Fruit fly (Drosophila melanogaster) whole organism, wandering third instar larva: ENCODE data around the gene Nab2.

ENCODE experiments used
- Abd-B ChIP-seq: fragments of >200 bp; optimal IDR thresholded peaks from 2 replicates; lab custom pipeline; 2017; ENCODE audit warnings: missing biosample characterization, missing genetic modification characterization
- CG32264 ChIP-seq: fragments of 200-800 bp; sonication (Bioruptor generic); optimal IDR thresholded peaks from 2 replicates; lab custom pipeline; 2016; ENCODE audit warnings: missing biosample characterization, missing genetic modification characterization
- CG9705 ChIP-seq: fragments of 200-800 bp; sonication (Bioruptor generic); optimal IDR thresholded peaks from 2 replicates; lab custom pipeline; 2018; ENCODE audit warnings: missing biosample characterization, mild to moderate bottlenecking, missing genetic modification characterization
- CrebA ChIP-seq: fragments of 200-800 bp; sonication (Bioruptor generic); optimal IDR thresholded peaks from 2 replicates; lab custom pipeline; 2016; ENCODE audit warnings: missing biosample characterization, mild to moderate bottlenecking, missing genetic modification characterization, borderline replicate concordance
- Dfd ChIP-seq: fragments of >200 bp; optimal IDR thresholded peaks from 2 replicates; lab custom pipeline; 2017; ENCODE audit warnings: missing biosample characterization, missing genetic modification characterization
- Dif ChIP-seq: fragments of 200-275, 200-300 bp; sonication (Bioruptor generic); optimal IDR thresholded peaks from 2 replicates; lab custom pipeline; 2018; ENCODE audit warnings: missing biosample characterization, missing genetic modification characterization; ENCODE audit not compliant: partially characterized antibody
- GATAd ChIP-seq: sonication (Bioruptor generic); optimal IDR thresholded peaks from 2 replicates; lab custom pipeline; 2016; ENCODE audit warnings: missing biosample characterization, missing genetic modification characterization
- HLH106 ChIP-seq: fragments of 200-800 bp; optimal IDR thresholded peaks from 3 replicates; lab custom pipeline; 2019; ENCODE audit warnings: missing biosample characterization, mild to moderate bottlenecking, missing genetic modification characterization, moderate library complexity
- Hnf4 ChIP-seq: fragments of 200-800 bp; sonication (Bioruptor generic); optimal IDR thresholded peaks from 2 replicates; lab custom pipeline; 2016; ENCODE audit warnings: missing biosample characterization, mild to moderate bottlenecking, missing genetic modification characterization
- Hr78 ChIP-seq: fragments of >200 bp; optimal IDR thresholded peaks from 2 replicates; lab custom pipeline; 2017; ENCODE audit warnings: missing biosample characterization, missing genetic modification characterization
- Hr83 ChIP-seq: fragments of 200-300 bp; sonication (Bioruptor generic); optimal IDR thresholded peaks from 2 replicates; lab custom pipeline; 2016; ENCODE audit warnings: missing biosample characterization, mild to moderate bottlenecking, missing genetic modification characterization, moderate library complexity; ENCODE audit not compliant: poor library complexity, severe bottlenecking
- Jra ChIP-seq: sonication (Bioruptor generic); optimal IDR thresholded peaks from 2 replicates; lab custom pipeline; 2016; ENCODE audit warnings: missing biosample characterization, missing genetic modification characterization
- Mio ChIP-seq: sonication (Bioruptor generic); optimal IDR thresholded peaks from 2 replicates; lab custom pipeline; 2016; ENCODE audit warnings: missing biosample characterization, missing genetic modification characterization
- Myc ChIP-seq: fragments of >200 bp; optimal IDR thresholded peaks from 2 replicates; lab custom pipeline; 2017
- N ChIP-seq: fragments of >200 bp; optimal IDR thresholded peaks from 2 replicates; lab custom pipeline; 2018; ENCODE audit warnings: missing biosample characterization, missing external identifiers, missing genetic modification characterization
- OdsH ChIP-seq: fragments of 200-800 bp; sonication (Bioruptor generic); optimal IDR thresholded peaks from 2 replicates; lab custom pipeline; 2016; ENCODE audit warnings: missing biosample characterization, mild to moderate bottlenecking, missing genetic modification characterization
- Rel ChIP-seq, 2 experiments: fragments of 200-800 bp; sonication (Bioruptor generic) in 1 of 2; optimal IDR thresholded peaks; 2 replicates in 1 of 2; 3 replicates in 1 of 2; lab custom pipeline; 2016 to 2019; ENCODE audit warnings: mild to moderate bottlenecking in 2 of 2, missing biosample characterization in 2 of 2, missing genetic modification characterization in 2 of 2, moderate library complexity in 1 of 2
- Sp1 ChIP-seq: fragments of 200-800 bp; sonication (Bioruptor generic); optimal IDR thresholded peaks from 3 replicates; lab custom pipeline; 2019; ENCODE audit warnings: missing biosample characterization, mild to moderate bottlenecking, missing genetic modification characterization, moderate library complexity
- Vsx2 ChIP-seq: fragments of 200-300, 225-300 bp; sonication (Bioruptor generic); optimal IDR thresholded peaks from 2 replicates; lab custom pipeline; 2018; ENCODE audit warnings: missing biosample characterization, missing genetic modification characterization; ENCODE audit not compliant: partially characterized antibody
- br ChIP-seq: fragments of 200-800 bp; sonication (Bioruptor generic); optimal IDR thresholded peaks from 2 replicates; lab custom pipeline; 2016; ENCODE audit warnings: missing biosample characterization, missing genetic modification characterization
- brk ChIP-seq: fragments of 200-800 bp; sonication (Bioruptor generic); optimal IDR thresholded peaks from 2 replicates; lab custom pipeline; 2016; ENCODE audit warnings: missing biosample characterization, mild to moderate bottlenecking, missing genetic modification characterization
- dl ChIP-seq, 2 experiments: fragments of 175-275, 200-275 bp in 1 of 2; fragments of 200-275 bp in 1 of 2; sonication (Bioruptor generic); optimal IDR thresholded peaks; lab custom pipeline; 2018; ENCODE audit warnings: mild to moderate bottlenecking in 2 of 2, missing biosample characterization in 2 of 2, missing genetic modification characterization in 2 of 2, moderate library complexity in 2 of 2; ENCODE audit not compliant: partially characterized antibody in 2 of 2, insufficient read depth in 1 of 2
- dmrt93B ChIP-seq: fragments of 200-800 bp; sonication (Bioruptor generic); optimal IDR thresholded peaks from 2 replicates; lab custom pipeline; 2018; ENCODE audit warnings: missing biosample characterization, mild to moderate bottlenecking, missing genetic modification characterization
- dsf ChIP-seq: sonication (Bioruptor generic); optimal IDR thresholded peaks from 2 replicates; lab custom pipeline; 2016; ENCODE audit warnings: missing biosample characterization, missing genetic modification characterization, borderline replicate concordance
- ey ChIP-seq: fragments of 200-800 bp; sonication (Bioruptor generic); optimal IDR thresholded peaks from 2 replicates; lab custom pipeline; 2016; ENCODE audit warnings: missing biosample characterization, missing genetic modification characterization
- foxo ChIP-seq, 2 experiments: fragments of 200-800 bp; sonication (Bioruptor generic); optimal IDR thresholded peaks; 2 replicates in 1 of 2; 3 replicates in 1 of 2; lab custom pipeline; 2016 to 2017; ENCODE audit warnings: missing biosample characterization in 2 of 2, missing genetic modification characterization in 2 of 2
- fru ChIP-seq: fragments of 200-800 bp; sonication (Bioruptor generic); optimal IDR thresholded peaks from 3 replicates; lab custom pipeline; 2016; ENCODE audit warnings: missing biosample characterization, mild to moderate bottlenecking, missing genetic modification characterization
- h ChIP-seq: fragments of 200-800 bp; sonication (Bioruptor generic); optimal IDR thresholded peaks from 3 replicates; lab custom pipeline; 2016; ENCODE audit warnings: missing biosample characterization, mild to moderate bottlenecking, missing genetic modification characterization
- jim ChIP-seq: fragments of 175-275, 200-325 bp; sonication (Bioruptor generic); optimal IDR thresholded peaks from 2 replicates; lab custom pipeline; 2016; ENCODE audit warnings: missing biosample characterization, mild to moderate bottlenecking, missing genetic modification characterization
- lola ChIP-seq: fragments of >200 bp; optimal IDR thresholded peaks from 2 replicates; lab custom pipeline; 2017; ENCODE audit warnings: missing biosample characterization, missing genetic modification characterization
- pan ChIP-seq: fragments of >200 bp; optimal IDR thresholded peaks from 2 replicates; lab custom pipeline; 2017
- psq ChIP-seq: fragments of 200-800 bp; sonication (Bioruptor generic); optimal IDR thresholded peaks from 3 replicates; lab custom pipeline; 2017; ENCODE audit warnings: missing biosample characterization, mild to moderate bottlenecking, missing genetic modification characterization, moderate library complexity
- rgr ChIP-seq: fragments of 200-800 bp; sonication (Bioruptor generic); optimal IDR thresholded peaks from 3 replicates; lab custom pipeline; 2016; ENCODE audit warnings: missing biosample characterization, mild to moderate bottlenecking, missing genetic modification characterization
- sage ChIP-seq: fragments of 200-800 bp; sonication (Bioruptor generic); optimal IDR thresholded peaks from 2 replicates; lab custom pipeline; 2016; ENCODE audit warnings: missing biosample characterization, mild to moderate bottlenecking, missing genetic modification characterization
- sv ChIP-seq: fragments of 200-800 bp; sonication (Bioruptor generic); optimal IDR thresholded peaks from 3 replicates; lab custom pipeline; 2016; ENCODE audit warnings: missing biosample characterization, missing genetic modification characterization
- tai ChIP-seq: sonication (Bioruptor generic); optimal IDR thresholded peaks from 2 replicates; lab custom pipeline; 2016; ENCODE audit warnings: missing biosample characterization, missing genetic modification characterization
- usp ChIP-seq: fragments of >200 bp; optimal IDR thresholded peaks from 2 replicates; lab custom pipeline; 2017; ENCODE audit warnings: missing biosample characterization, missing genetic modification characterization
- woc ChIP-seq: sonication (Bioruptor generic); optimal IDR thresholded peaks from 2 replicates; lab custom pipeline; 2016; ENCODE audit warnings: missing biosample characterization, mild to moderate bottlenecking, missing genetic modification characterization

Nab2 gene

dm6 chr3R:24297444-24298146, 20.6 kb downstream of the Nab2 start:
- TF ChIP-seq N (GFP tag; lab: Kevin White, UChicago) (no peak), Hnf4 (GFP tag; lab: Kevin White, UChicago) (no peak), usp (GFP tag; lab: Kevin White, UChicago) (no peak), HLH106 (no peak), Vsx2 (GFP tag; lab: Kevin White, UChicago) (no peak), pan (lab: Kevin White, UChicago) (no peak), Mio (no peak), ey (no peak)
- TF ChIP-seq, all 38 proteins: peak for 0

dm6 chr3R:24296913-24297312, 21.3 kb downstream of the Nab2 start:
- TF ChIP-seq Rel (GFP tag; optimal IDR thresholded peaks at IDR 0.05; lab: Kevin White, UChicago), result no peak
- peak; percentile 70 for TF ChIP-seq Rel (tag; optimal IDR thresholded peaks at IDR 0.05; lab: Kevin White, UChicago)
- TF ChIP-seq usp (GFP tag; lab: Kevin White, UChicago), result no peak
- no peak for TF ChIP-seq Myc (lab: Kevin White, UChicago)
- TF ChIP-seq foxo (GFP tag; optimal IDR thresholded peaks at IDR 0.05; lab: Kevin White, UChicago), result no peak

- TF ChIP-seq dsf (GFP tag; lab: Kevin White, UChicago) (peak; percentile 93), brk (GFP tag; lab: Kevin White, UChicago) (peak; percentile 96), Sp1 (GFP tag; lab: Kevin White, UChicago) (peak; percentile 98), Hnf4 (GFP tag; lab: Kevin White, UChicago) (peak; percentile 99), Rel (GFP tag; optimal IDR thresholded peaks at IDR 0.05; lab: Kevin White, UChicago) (peak; percentile 97), Rel (tag; optimal IDR thresholded peaks at IDR 0.05; lab: Kevin White, UChicago) (peak; percentile 92), rgr (GFP tag; lab: Kevin White, UChicago) (peak; percentile 99), Hr78 (GFP tag; lab: Kevin White, UChicago) (no peak), psq (GFP tag; lab: Kevin White, UChicago) (peak; percentile 98), Dif (peak; percentile 80), tai (GFP tag; lab: Kevin White, UChicago) (peak; percentile 98), usp (GFP tag; lab: Kevin White, UChicago) (no peak), CG9705 (GFP tag; lab: Kevin White, UChicago) (peak; percentile 97), OdsH (GFP tag; lab: Kevin White, UChicago) (peak; percentile 99), sage (GFP tag; lab: Kevin White, UChicago) (peak; percentile 98), br (GFP tag; lab: Kevin White, UChicago) (peak; percentile 99), Jra (GFP tag; lab: Kevin White, UChicago) (peak; percentile 97), N (GFP tag; lab: Kevin White, UChicago) (no peak), Dfd (GFP tag; lab: Kevin White, UChicago) (no peak), h (GFP tag; lab: Kevin White, UChicago) (peak; percentile 100), HLH106 (peak; percentile 99), fru (GFP tag; lab: Kevin White, UChicago) (peak; percentile 99), foxo (GFP tag; optimal IDR thresholded peaks at IDR 0.05; lab: Kevin White, UChicago) (peak; percentile 93 to 100), Mio (peak; percentile 90), pan (lab: Kevin White, UChicago) (no peak), dmrt93B (GFP tag; lab: Kevin White, UChicago) (peak; percentile 97), Hr83 (GFP tag; lab: Kevin White, UChicago) (peak; percentile 98), CrebA (peak; percentile 97), woc (peak; percentile 99), Abd-B (no peak), jim (GFP tag; lab: Kevin White, UChicago) (peak; percentile 78), Vsx2 (GFP tag; lab: Kevin White, UChicago) (peak; percentile 0), dl (GFP tag; optimal IDR thresholded peaks at IDR 0.05; lab: Kevin White, UChicago; ENCODE audit: insufficient read depth in 1 of 2, partially characterized antibody in 2 of 2) (peak; percentile 57 to 83), ey (peak; percentile 99), GATAd (GFP tag; lab: Kevin White, UChicago) (peak; percentile 87), sv (GFP tag; lab: Kevin White, UChicago) (peak; percentile 76), Myc (lab: Kevin White, UChicago) (no peak), CG32264 (GFP tag; lab: Kevin White, UChicago) (peak; percentile 98), lola (GFP tag; lab: Kevin White, UChicago) (no peak)
- TF ChIP-seq, all 38 proteins: peak for 30
Observed at dm6 chr3R:24295556-24296465, 22.4 kb downstream of the Nab2 start.
